Worm (Caenorhabditis elegans) whole organism, mixed stage, embryonic: ENCODE measurements around the gene R02D5.7.

Experiments
- ces-1 ChIP-seq: fragments of 150-350 bp; optimal IDR thresholded peaks from 2 replicates; lab custom pipeline; 2014; ENCODE audit warnings: missing biosample characterization, missing genetic modification reagents, missing genetic modification characterization
- cnd-1 ChIP-seq: fragments of 200-800 bp; sonication (Bioruptor generic); optimal IDR thresholded peaks from 2 replicates; lab custom pipeline; 2018; ENCODE audit warnings: mild to moderate bottlenecking, missing genetic modification characterization, missing compliant biosample characterization
- elt-1 ChIP-seq: sonication (generic microtip); optimal IDR thresholded peaks from 2 replicates; lab custom pipeline; 2017; ENCODE audit warnings: missing genetic modification characterization, mild to moderate bottlenecking, missing compliant biosample characterization, antibody characterized with exemption, moderate library complexity, borderline replicate concordance; ENCODE audit not compliant: insufficient read depth
- lsy-2 ChIP-seq: fragments of 150-350 bp; optimal IDR thresholded peaks from 2 replicates; lab custom pipeline; 2014; ENCODE audit warnings: missing biosample characterization, missing genetic modification characterization
- mab-5 ChIP-seq: fragments of 150-350 bp; optimal IDR thresholded peaks from 2 replicates; lab custom pipeline; 2014; ENCODE audit warnings: missing biosample characterization, missing genetic modification characterization
- mls-2 ChIP-seq: sonication (generic microtip); optimal IDR thresholded peaks from 2 replicates; lab custom pipeline; 2016; ENCODE audit warnings: mild to moderate bottlenecking, missing genetic modification characterization, moderate library complexity, missing compliant biosample characterization
- nhr-12 ChIP-seq: fragments of 150-350 bp; optimal IDR thresholded peaks from 2 replicates; lab custom pipeline; 2014; ENCODE audit warnings: missing biosample characterization, missing genetic modification characterization
- nhr-237 ChIP-seq: fragments of 150-350 bp; optimal IDR thresholded peaks from 2 replicates; lab custom pipeline; 2014; ENCODE audit warnings: missing biosample characterization, missing genetic modification characterization
- tbx-8 ChIP-seq: fragments of 200-800 bp; sonication (Bioruptor generic); optimal IDR thresholded peaks from 2 replicates; lab custom pipeline; 2018; ENCODE audit warnings: mild to moderate bottlenecking, missing genetic modification characterization, moderate library complexity, missing compliant biosample characterization
- unc-120 ChIP-seq: sonication (generic microtip); optimal IDR thresholded peaks from 2 replicates; lab custom pipeline; 2017; ENCODE audit warnings: missing genetic modification characterization, missing compliant biosample characterization; ENCODE audit not compliant: poor library complexity, severe bottlenecking

ce11 chrV:14433584-14433983 lies 47.7 kb downstream of the R02D5.7 start:
- no peak for TF ChIP-seq nhr-237 (tag; lab: Kevin White, UChicago)
- no peak for TF ChIP-seq cnd-1 (tag; lab: Kevin White, UChicago)
- TF ChIP-seq lsy-2 (tag; lab: Kevin White, UChicago), result no peak
- no peak for TF ChIP-seq mab-5 (tag; lab: Kevin White, UChicago)
- TF ChIP-seq mls-2 (tag; lab: Kevin White, UChicago), result no peak
- TF ChIP-seq unc-120, result no peak
- TF ChIP-seq tbx-8 (GFP tag; lab: Kevin White, UChicago), result no peak
- no peak for TF ChIP-seq nhr-12 (tag; lab: Kevin White, UChicago)
- TF ChIP-seq ces-1 (GFP tag; lab: Kevin White, UChicago), result no peak
- no peak for TF ChIP-seq elt-1 (tag; lab: Kevin White, UChicago)
